Worm (Caenorhabditis elegans): ENCODE data around the gene F16B4.4.

- no peak for TF ChIP-seq F13C5.2 (tag; optimal IDR thresholded peaks at IDR 0.05)
- TF ChIP-seq pes-1 (GFP tag; IDR thresholded peaks at IDR 0.05): no peak
- no peak for TF ChIP-seq ama-1 (optimal IDR thresholded peaks at IDR 0.05)
Observed at ce11 chrV:1610097-1610496, 16.3 kb downstream of the F16B4.4 start, which contains the start of gene nhr-177.

Measured in whole organism, early embryonic.